Fruit fly (Drosophila melanogaster): ENCODE results near the gene CG17906.

DNA sequence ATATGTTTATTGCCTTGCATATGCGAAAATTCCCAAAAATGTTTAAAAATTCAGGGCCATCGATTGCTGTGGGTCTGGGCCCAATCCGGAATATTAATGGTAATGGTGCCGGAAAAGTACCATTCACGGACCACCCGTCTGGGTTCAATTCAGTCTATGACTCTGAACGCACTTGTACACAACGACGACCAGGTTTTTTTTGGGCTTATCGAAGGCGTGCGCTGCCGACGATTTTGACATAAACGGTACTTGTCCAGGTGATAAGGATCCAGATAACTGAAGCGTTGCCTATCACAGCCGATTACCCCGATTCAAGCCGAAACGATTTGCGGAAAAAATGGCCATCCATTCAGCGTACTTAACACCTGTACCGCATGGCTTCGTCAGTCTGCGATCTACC is 2.6 kb upstream of the CG17906 start, which contains the start of gene CG9555:
- TF ChIP-seq psq (optimal IDR thresholded peaks at IDR 0.05) (no peak), ttk (optimal IDR thresholded peaks at IDR 0.05) (no peak), h (optimal IDR thresholded peaks at IDR 0.05) (no peak), insv (optimal IDR thresholded peaks at IDR 0.05) (no peak), Sin3A (optimal IDR thresholded peaks at IDR 0.05) (no peak), Myc (optimal IDR thresholded peaks at IDR 0.05) (no peak)

Measured in Kc167 (cell line).